Fruit fly (Drosophila melanogaster) whole organism, pupa: ENCODE results near the gene Gsc.

Experiments used
- CG10348 ChIP-seq: fragments of 200-800 bp; sonication (Bioruptor generic); IDR thresholded peaks from 2 replicates; pipeline ENCODE4 v1.3.6; 2022; ENCODE audit warnings: missing biosample characterization, missing genetic modification characterization
- CG15710 ChIP-seq: fragments of 200-800 bp; sonication (Bioruptor generic); optimal IDR thresholded peaks from 2 replicates; lab custom pipeline; 2018; ENCODE audit warnings: missing biosample characterization, mild to moderate bottlenecking, missing genetic modification characterization, moderate library complexity
- Pif1A ChIP-seq: fragments of 200-800 bp; sonication (Bioruptor generic); optimal IDR thresholded peaks from 3 replicates; lab custom pipeline; 2016; ENCODE audit warnings: missing biosample characterization, missing genetic modification characterization

- TF ChIP-seq CG10348 (GFP tag; lab: Robert Waterston, UW), result no peak
- no peak for TF ChIP-seq Pif1A
- TF ChIP-seq CG15710 (tag; lab: Kevin White, UChicago), result no peak
These were observed 42.0 kb downstream of the Gsc start, which contains the start of gene Ets21C for dm6 chr2L:552432-552929.
